In the genomic region with DNA sequence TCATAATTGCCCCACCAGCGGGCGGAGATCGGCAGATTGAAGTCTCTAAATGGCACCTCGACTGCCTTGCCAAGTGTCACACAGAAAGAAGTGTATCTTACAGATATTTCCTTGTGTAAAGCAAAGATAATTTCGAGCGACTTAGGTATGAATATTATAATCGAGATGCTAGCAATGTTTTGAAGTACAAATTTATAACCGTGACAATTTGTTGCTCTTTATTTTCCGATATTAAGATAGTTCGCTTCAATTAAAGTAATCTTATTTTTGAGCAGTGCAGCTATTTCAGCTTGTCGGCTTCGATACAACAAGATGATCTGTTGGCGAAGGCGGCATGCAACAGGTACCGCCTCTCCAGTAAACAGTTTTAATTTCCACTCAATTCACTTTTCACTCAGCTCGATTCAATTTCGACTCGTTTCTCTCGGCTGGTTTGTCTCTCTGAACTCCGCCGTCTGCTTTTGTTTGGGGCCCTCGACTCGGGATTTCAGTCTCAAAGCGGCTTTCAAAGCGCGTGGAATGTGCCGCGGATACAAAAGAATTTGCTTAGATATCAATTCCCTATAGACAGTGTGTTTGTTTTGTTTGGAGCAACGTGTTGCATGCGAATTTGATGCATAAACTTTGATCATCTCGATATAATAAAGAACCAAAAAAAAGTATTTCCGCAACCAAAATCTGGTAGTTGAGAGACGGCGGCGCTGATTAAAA, we compare ENCODE assay signal across 2 fruit fly cellular contexts.
A peak's percentile ranks its signal among the peaks of the same experiment; 100 is the strongest.
TF ChIP-seq lines count a peak whose summit lies in the region.

No protein-coding gene starts in this region.

TF ChIP-seq in whole organism, embryonic, 481 proteins besides CTCF, POLR2A, EP300 and RAD21 (continued from another document and continues in another):
- TF ChIP-seq Trl (optimal IDR thresholded peaks at IDR 0.05; lab: Kevin White, UChicago) (peak; percentile 26), Trl (GFP tag; optimal IDR thresholded peaks at IDR 0.05; lab: Kevin White, UChicago) (no peak), vvl (GFP tag; IDR thresholded peaks at IDR 0.05; lab: Robert Waterston, UW) (peak; percentile 47; the same call in 1 of the 2 replicates), CG5245 (GFP tag; optimal IDR thresholded peaks at IDR 0.05; lab: Kevin White, UChicago) (peak; percentile 2), pan (optimal IDR thresholded peaks at IDR 0.05; lab: Kevin White, UChicago) (no peak), pan (GFP tag; optimal IDR thresholded peaks at IDR 0.05 in 1 of 2, IDR thresholded peaks at IDR 0.05 in 1 of 2) (no peak), lab (GFP tag; optimal IDR thresholded peaks at IDR 0.05; lab: Kevin White, UChicago) (peak; percentile 13), CG12299 (tag; optimal IDR thresholded peaks at IDR 0.05; lab: Kevin White, UChicago) (no peak), bsh (GFP tag; optimal IDR thresholded peaks at IDR 0.05; lab: Kevin White, UChicago) (peak; percentile 38 to 71), NK7.1 (GFP tag; optimal IDR thresholded peaks at IDR 0.05; lab: Kevin White, UChicago) (no peak), bcd (GFP tag; optimal IDR thresholded peaks at IDR 0.05; lab: Kevin White, UChicago) (peak; percentile 2), CG4424 (GFP tag; optimal IDR thresholded peaks at IDR 0.05; lab: Kevin White, UChicago) (no peak), CG31441 (GFP tag; IDR thresholded peaks at IDR 0.05; lab: Robert Waterston, UW) (peak; percentile 46; the same call in 1 of the 2 replicates), CG32767 (GFP tag; IDR thresholded peaks at IDR 0.05; lab: Robert Waterston, UW) (0 out of 2 replicates have a peak, but pooled peaks have one; percentile 11), bigmax (GFP tag; optimal IDR thresholded peaks at IDR 0.05; lab: Kevin White, UChicago) (no peak), Med (GFP tag; lab: Kevin White, UChicago) (peak; percentile 65), Sox102F (GFP tag; optimal IDR thresholded peaks at IDR 0.05; lab: Kevin White, UChicago) (peak; percentile 45), nau (GFP tag; optimal IDR thresholded peaks at IDR 0.05; lab: Kevin White, UChicago) (no peak), CG17361 (GFP tag; IDR thresholded peaks at IDR 0.05; lab: Robert Waterston, UW) (0 out of 3 replicates have a peak, but pooled peaks have one; percentile 32), sug (tag; optimal IDR thresholded peaks at IDR 0.05; lab: Kevin White, UChicago) (no peak), CG1603 (tag; optimal IDR thresholded peaks at IDR 0.05; lab: Kevin White, UChicago) (peak; percentile 30), CG2678 (tag; optimal IDR thresholded peaks at IDR 0.05; lab: Kevin White, UChicago) (peak; percentile 64), CG6765 (GFP tag; optimal IDR thresholded peaks at IDR 0.05; lab: Kevin White, UChicago) (no peak), gem (tag; optimal IDR thresholded peaks at IDR 0.05; lab: Kevin White, UChicago) (peak; percentile 34), stc (GFP tag; IDR thresholded peaks at IDR 0.05; lab: Robert Waterston, UW) (0 out of 2 replicates have a peak, but pooled peaks have one; percentile 17), D (optimal IDR thresholded peaks at IDR 0.05; lab: Kevin White, UChicago) (no peak), D (GFP tag; optimal IDR thresholded peaks at IDR 0.05; lab: Kevin White, UChicago) (peak; percentile 5), trem (tag; optimal IDR thresholded peaks at IDR 0.05; lab: Kevin White, UChicago) (peak; percentile 22), sob (GFP tag; IDR thresholded peaks at IDR 0.05; lab: Robert Waterston, UW) (no peak), CG16863 (GFP tag; optimal IDR thresholded peaks at IDR 0.05; lab: Kevin White, UChicago) (peak; percentile 8), CG18262 (tag; optimal IDR thresholded peaks at IDR 0.05; lab: Kevin White, UChicago) (peak; percentile 46), Sox100B (GFP tag; optimal IDR thresholded peaks at IDR 0.05; lab: Kevin White, UChicago) (peak; percentile 54), CG8388 (GFP tag; optimal IDR thresholded peaks at IDR 0.05; lab: Kevin White, UChicago) (peak; percentile 13), Bteb2 (GFP tag; optimal IDR thresholded peaks at IDR 0.05; lab: Kevin White, UChicago) (no peak), Scr (GFP tag; IDR thresholded peaks at IDR 0.05; lab: Robert Waterston, UW; ENCODE audit: partially characterized antibody) (no peak), Asciz (GFP tag; optimal IDR thresholded peaks at IDR 0.05; lab: Kevin White, UChicago) (peak; percentile 64), bbx (GFP tag; IDR thresholded peaks at IDR 0.05; lab: Robert Waterston, UW; ENCODE audit: partially characterized antibody) (no peak), row (GFP tag; IDR thresholded peaks at IDR 0.05; lab: Robert Waterston, UW) (peak; percentile 27; the same call in 1 of the 3 replicates), trh (GFP tag; optimal IDR thresholded peaks at IDR 0.05; lab: Kevin White, UChicago) (no peak), lmd (GFP tag; IDR thresholded peaks at IDR 0.05; lab: Robert Waterston, UW) (0 out of 2 replicates have a peak, but pooled peaks have one; percentile 28), dysf (GFP tag; IDR thresholded peaks at IDR 0.05; lab: Robert Waterston, UW) (0 out of 3 replicates have a peak, but pooled peaks have one; percentile 26), nmo (GFP tag; optimal IDR thresholded peaks at IDR 0.05; lab: Kevin White, UChicago) (peak; percentile 10), dan (GFP tag; IDR thresholded peaks at IDR 0.05; lab: Robert Waterston, UW) (no peak), Bgb (GFP tag; IDR thresholded peaks at IDR 0.05; lab: Robert Waterston, UW; ENCODE audit: partially characterized antibody) (peak; percentile 25; the same call in 1 of the 2 replicates), Nf-YC (tag; optimal IDR thresholded peaks at IDR 0.05; lab: Kevin White, UChicago) (no peak), dmrt11E (tag; optimal IDR thresholded peaks at IDR 0.05; lab: Kevin White, UChicago) (no peak), Fer1 (GFP tag; optimal IDR thresholded peaks at IDR 0.05; lab: Kevin White, UChicago) (peak; percentile 6), CG9727 (GFP tag; optimal IDR thresholded peaks at IDR 0.05; lab: Kevin White, UChicago) (no peak), D19A (tag; optimal IDR thresholded peaks at IDR 0.05; lab: Kevin White, UChicago) (peak; percentile 1), sens (GFP tag; lab: Kevin White, UChicago) (peak; percentile 89), CG17829 (tag; optimal IDR thresholded peaks at IDR 0.05; lab: Kevin White, UChicago) (peak; percentile 20), CG2875 (GFP tag; optimal IDR thresholded peaks at IDR 0.05; lab: Kevin White, UChicago) (no peak), grau (tag; optimal IDR thresholded peaks at IDR 0.05; lab: Kevin White, UChicago) (peak; percentile 15), peb (GFP tag; IDR thresholded peaks at IDR 0.05; lab: Robert Waterston, UW) (no peak), Eip74EF (GFP tag; optimal IDR thresholded peaks at IDR 0.05; lab: Kevin White, UChicago) (no peak), CG10565 (GFP tag; optimal IDR thresholded peaks at IDR 0.05; lab: Kevin White, UChicago) (no peak), Mes4 (GFP tag; optimal IDR thresholded peaks at IDR 0.05; lab: Kevin White, UChicago) (no peak), nom (GFP tag; optimal IDR thresholded peaks at IDR 0.05; lab: Kevin White, UChicago) (peak; percentile 42), ind (GFP tag; optimal IDR thresholded peaks at IDR 0.05; lab: Kevin White, UChicago) (peak; percentile 2), sd (tag; optimal IDR thresholded peaks at IDR 0.05; lab: Kevin White, UChicago) (peak; percentile 70)

TF ChIP-seq in whole organism, prepupa, 60 proteins besides CTCF, POLR2A, EP300 and RAD21 (continued from another document):
- peak; percentile 61 for TF ChIP-seq CG34406 (GFP tag; optimal IDR thresholded peaks at IDR 0.05; lab: Kevin White, UChicago)
- TF ChIP-seq Sox102F (GFP tag; optimal IDR thresholded peaks at IDR 0.05; lab: Kevin White, UChicago): peak; percentile 26
- TF ChIP-seq CG8119 (GFP tag; IDR thresholded peaks at IDR 0.05; lab: Robert Waterston, UW): peak; percentile 90; the same call in 2 of the 3 replicates
- peak; percentile 81 for TF ChIP-seq net (GFP tag; optimal IDR thresholded peaks at IDR 0.05; lab: Kevin White, UChicago)
- TF ChIP-seq Hr38 (GFP tag; optimal IDR thresholded peaks at IDR 0.05; lab: Kevin White, UChicago): no peak
- peak; percentile 82 for TF ChIP-seq spab (GFP tag; optimal IDR thresholded peaks at IDR 0.05; lab: Kevin White, UChicago)
- TF ChIP-seq OdsH (GFP tag; optimal IDR thresholded peaks at IDR 0.05; lab: Kevin White, UChicago): peak; percentile 81
- peak; percentile 10 for TF ChIP-seq fkh (GFP tag; optimal IDR thresholded peaks at IDR 0.05; lab: Kevin White, UChicago)
- no peak for TF ChIP-seq vri (GFP tag; optimal IDR thresholded peaks at IDR 0.05; lab: Kevin White, UChicago)
- TF ChIP-seq Hr4 (GFP tag; optimal IDR thresholded peaks at IDR 0.05; lab: Kevin White, UChicago): peak; percentile 92
- TF ChIP-seq Ets21C (GFP tag; optimal IDR thresholded peaks at IDR 0.05; lab: Kevin White, UChicago): no peak
- no peak for TF ChIP-seq Blimp-1 (GFP tag; optimal IDR thresholded peaks at IDR 0.05; lab: Kevin White, UChicago)
- peak; percentile 89 for TF ChIP-seq CG3919 (GFP tag; optimal IDR thresholded peaks at IDR 0.05; lab: Kevin White, UChicago)
- peak; percentile 63 for TF ChIP-seq topi (GFP tag; optimal IDR thresholded peaks at IDR 0.05; lab: Kevin White, UChicago)
- TF ChIP-seq CG31627 (GFP tag; optimal IDR thresholded peaks at IDR 0.05; lab: Kevin White, UChicago): peak; percentile 9
- peak; percentile 94 for TF ChIP-seq Eip78C (GFP tag; lab: Kevin White, UChicago)
- no peak for TF ChIP-seq CG11902 (GFP tag; optimal IDR thresholded peaks at IDR 0.05; lab: Kevin White, UChicago)
- TF ChIP-seq CG6163 (GFP tag; IDR thresholded peaks at IDR 0.05; lab: Robert Waterston, UW): peak; percentile 82
- TF ChIP-seq CG11294 (GFP tag; IDR thresholded peaks at IDR 0.05; lab: Robert Waterston, UW): peak; percentile 71
- peak; percentile 91 for TF ChIP-seq CG32006 (GFP tag; optimal IDR thresholded peaks at IDR 0.05; lab: Kevin White, UChicago)
- TF ChIP-seq Sox15 (GFP tag; optimal IDR thresholded peaks at IDR 0.05; lab: Kevin White, UChicago): no peak
- peak; percentile 55 for TF ChIP-seq CG6792 (GFP tag; optimal IDR thresholded peaks at IDR 0.05; lab: Kevin White, UChicago)
- peak; percentile 71 for TF ChIP-seq CG8319 (GFP tag; optimal IDR thresholded peaks at IDR 0.05; lab: Kevin White, UChicago)
- TF ChIP-seq Ets96B (tag; optimal IDR thresholded peaks at IDR 0.05; lab: Kevin White, UChicago): peak; percentile 81
- peak; percentile 5 for TF ChIP-seq lz (GFP tag; optimal IDR thresholded peaks at IDR 0.05; lab: Kevin White, UChicago)
- peak; percentile 93 for TF ChIP-seq CG6276 (GFP tag; optimal IDR thresholded peaks at IDR 0.05; lab: Kevin White, UChicago)
- peak; percentile 83 for TF ChIP-seq Gug (GFP tag; IDR thresholded peaks at IDR 0.05; lab: Robert Waterston, UW)
- peak; percentile 65 for TF ChIP-seq CG6808 (GFP tag; optimal IDR thresholded peaks at IDR 0.05; lab: Kevin White, UChicago)
- TF ChIP-seq achi (GFP tag; optimal IDR thresholded peaks at IDR 0.05; lab: Kevin White, UChicago): peak; percentile 78
- peak; percentile 42 for TF ChIP-seq Met (GFP tag; optimal IDR thresholded peaks at IDR 0.05; lab: Kevin White, UChicago)
- peak; percentile 65 for TF ChIP-seq fd59A (GFP tag; optimal IDR thresholded peaks at IDR 0.05; lab: Kevin White, UChicago)
- TF ChIP-seq esn (GFP tag; optimal IDR thresholded peaks at IDR 0.05; lab: Kevin White, UChicago): peak; percentile 54
- TF ChIP-seq CG9139 (GFP tag; optimal IDR thresholded peaks at IDR 0.05; lab: Kevin White, UChicago): peak; percentile 59
- peak; percentile 58 for TF ChIP-seq CG8632 (GFP tag; optimal IDR thresholded peaks at IDR 0.05; lab: Kevin White, UChicago)
- peak; percentile 73 for TF ChIP-seq CG11762 (GFP tag; optimal IDR thresholded peaks at IDR 0.05; lab: Kevin White, UChicago; ENCODE audit: insufficient read depth)
- peak; percentile 53 to 82 for TF ChIP-seq ss (GFP tag; optimal IDR thresholded peaks at IDR 0.05; lab: Kevin White, UChicago)
- peak; percentile 24 for TF ChIP-seq Hr39 (GFP tag; optimal IDR thresholded peaks at IDR 0.05; lab: Kevin White, UChicago)
- TF ChIP-seq Smox (GFP tag; optimal IDR thresholded peaks at IDR 0.05; lab: Kevin White, UChicago): no peak
- peak; percentile 71 for TF ChIP-seq CG7368 (GFP tag; optimal IDR thresholded peaks at IDR 0.05; lab: Kevin White, UChicago)
- TF ChIP-seq CG15336 (GFP tag; IDR thresholded peaks at IDR 0.05; lab: Robert Waterston, UW): peak; percentile 89
TF ChIP-seq in whole organism, prepupa: peak in this region for 50.
